Worm (Caenorhabditis elegans) whole organism, mixed stage, embryonic: ENCODE data around the gene F10C1.9.

ENCODE experiments used
- M03D4.4 ChIP-seq: sonication (generic microtip); optimal IDR thresholded peaks from 2 replicates; lab custom pipeline; 2017; ENCODE audit warnings: mild to moderate bottlenecking, missing genetic modification characterization, missing compliant biosample characterization
- blmp-1 ChIP-seq: fragments of 150-350 bp; optimal IDR thresholded peaks from 2 replicates; lab custom pipeline; 2014; ENCODE audit warnings: missing biosample characterization, missing genetic modification characterization
- ceh-39 ChIP-seq: fragments of 150-350 bp; optimal IDR thresholded peaks from 2 replicates; lab custom pipeline; 2014; ENCODE audit warnings: missing biosample characterization, missing genetic modification characterization
- ceh-43 ChIP-seq: fragments of 200-800 bp; sonication (Bioruptor generic); optimal IDR thresholded peaks from 2 replicates; lab custom pipeline; 2018; ENCODE audit warnings: mild to moderate bottlenecking, missing genetic modification characterization, moderate library complexity, missing compliant biosample characterization
- ceh-83 ChIP-seq: fragments of 200-800 bp; sonication (Bioruptor generic); optimal IDR thresholded peaks from 2 replicates; lab custom pipeline; 2018; ENCODE audit warnings: mild to moderate bottlenecking, missing genetic modification characterization, missing compliant biosample characterization
- ces-1 ChIP-seq: fragments of 150-350 bp; optimal IDR thresholded peaks from 2 replicates; lab custom pipeline; 2014; ENCODE audit warnings: missing biosample characterization, missing genetic modification reagents, missing genetic modification characterization
- cnd-1 ChIP-seq: fragments of 200-800 bp; sonication (Bioruptor generic); optimal IDR thresholded peaks from 2 replicates; lab custom pipeline; 2018; ENCODE audit warnings: mild to moderate bottlenecking, missing genetic modification characterization, missing compliant biosample characterization
- drap-1 ChIP-seq: fragments of 200-800 bp; sonication (Bioruptor generic); optimal IDR thresholded peaks from 3 replicates; lab custom pipeline; 2018; ENCODE audit warnings: mild to moderate bottlenecking, missing genetic modification characterization, missing compliant biosample characterization
- elt-1 ChIP-seq: sonication (generic microtip); optimal IDR thresholded peaks from 2 replicates; lab custom pipeline; 2017; ENCODE audit warnings: missing genetic modification characterization, mild to moderate bottlenecking, missing compliant biosample characterization, antibody characterized with exemption, moderate library complexity, borderline replicate concordance; ENCODE audit not compliant: insufficient read depth
- elt-3 ChIP-seq: fragments of 150-350 bp; optimal IDR thresholded peaks from 2 replicates; lab custom pipeline; 2014; ENCODE audit warnings: missing biosample characterization, missing genetic modification characterization
- flh-1 ChIP-seq: fragments of 200-800 bp; sonication (Bioruptor generic); optimal IDR thresholded peaks from 2 replicates; lab custom pipeline; 2018; ENCODE audit warnings: mild to moderate bottlenecking, missing genetic modification characterization, moderate library complexity, missing compliant biosample characterization
- ham-2 ChIP-seq: fragments of 200-800 bp; sonication (Bioruptor generic); optimal IDR thresholded peaks from 2 replicates; lab custom pipeline; 2018; ENCODE audit warnings: mild to moderate bottlenecking, missing genetic modification characterization, missing compliant biosample characterization
- hlh-1 ChIP-seq: fragments of 150-350 bp; optimal IDR thresholded peaks from 2 replicates; lab custom pipeline; 2014; ENCODE audit warnings: missing biosample characterization, missing genetic modification reagents, missing genetic modification characterization
- lin-32 ChIP-seq: fragments of 200-800 bp; sonication (Bioruptor generic); optimal IDR thresholded peaks from 2 replicates; lab custom pipeline; 2018; ENCODE audit warnings: mild to moderate bottlenecking, missing genetic modification characterization, missing compliant biosample characterization
- lsy-2 ChIP-seq: fragments of 150-350 bp; optimal IDR thresholded peaks from 2 replicates; lab custom pipeline; 2014; ENCODE audit warnings: missing biosample characterization, missing genetic modification characterization
- mab-5 ChIP-seq: fragments of 150-350 bp; optimal IDR thresholded peaks from 2 replicates; lab custom pipeline; 2014; ENCODE audit warnings: missing biosample characterization, missing genetic modification characterization
- mep-1 ChIP-seq: fragments of 150-350 bp; optimal IDR thresholded peaks from 2 replicates; lab custom pipeline; 2017; ENCODE audit warnings: missing biosample characterization, missing genetic modification reagents, missing genetic modification characterization, inconsistent platforms
- mls-2 ChIP-seq: sonication (generic microtip); optimal IDR thresholded peaks from 2 replicates; lab custom pipeline; 2016; ENCODE audit warnings: mild to moderate bottlenecking, missing genetic modification characterization, moderate library complexity, missing compliant biosample characterization
- nhr-12 ChIP-seq: fragments of 150-350 bp; optimal IDR thresholded peaks from 2 replicates; lab custom pipeline; 2014; ENCODE audit warnings: missing biosample characterization, missing genetic modification characterization
- nhr-2 ChIP-seq: fragments of 150-350 bp; optimal IDR thresholded peaks from 2 replicates; lab custom pipeline; 2014; ENCODE audit warnings: missing biosample characterization, missing genetic modification characterization
- nhr-237 ChIP-seq: fragments of 150-350 bp; optimal IDR thresholded peaks from 2 replicates; lab custom pipeline; 2014; ENCODE audit warnings: missing biosample characterization, missing genetic modification characterization
- nhr-76 ChIP-seq: sonication (generic microtip); optimal IDR thresholded peaks from 2 replicates; lab custom pipeline; 2017; ENCODE audit warnings: missing biosample characterization, missing genetic modification characterization
- pha-4 ChIP-seq: fragments of 150-350 bp; optimal IDR thresholded peaks from 2 replicates; lab custom pipeline; 2018; ENCODE audit warnings: missing biosample characterization, missing genetic modification reagents, missing genetic modification characterization
- sem-2 ChIP-seq: fragments of 200-800 bp; sonication (Bioruptor generic); optimal IDR thresholded peaks from 2 replicates; lab custom pipeline; 2018; ENCODE audit warnings: mild to moderate bottlenecking, missing genetic modification characterization, missing compliant biosample characterization
- snpc-4 ChIP-seq: fragments of 150-350 bp; optimal IDR thresholded peaks from 2 replicates; lab custom pipeline; 2014; ENCODE audit warnings: missing biosample characterization, missing genetic modification characterization
- sptf-1 ChIP-seq: sonication (generic microtip); optimal IDR thresholded peaks from 2 replicates; lab custom pipeline; 2017; ENCODE audit warnings: mild to moderate bottlenecking, missing genetic modification characterization, moderate library complexity, missing compliant biosample characterization
- unc-120 ChIP-seq: sonication (generic microtip); optimal IDR thresholded peaks from 2 replicates; lab custom pipeline; 2017; ENCODE audit warnings: missing genetic modification characterization, missing compliant biosample characterization; ENCODE audit not compliant: poor library complexity, severe bottlenecking
- unc-39 ChIP-seq: fragments of 150-350 bp; optimal IDR thresholded peaks from 2 replicates; lab custom pipeline; 2014; ENCODE audit warnings: missing biosample characterization, missing genetic modification characterization
- unc-62 ChIP-seq: fragments of 150-350 bp; optimal IDR thresholded peaks from 2 replicates; lab custom pipeline; 2014; ENCODE audit warnings: missing biosample characterization, missing genetic modification reagents, missing genetic modification characterization
- zip-8 ChIP-seq: fragments of 150-350 bp; optimal IDR thresholded peaks from 2 replicates; lab custom pipeline; 2014; ENCODE audit warnings: missing biosample characterization, missing genetic modification characterization
- ztf-11 ChIP-seq: fragments of 150-350 bp; optimal IDR thresholded peaks from 2 replicates; lab custom pipeline; 2014; ENCODE audit warnings: missing biosample characterization, missing genetic modification characterization

The F10C1.9 gene

ce11 chrII:5754168-5754567 is 9.1 kb upstream of the F10C1.9 start, which contains the start of gene F10C1.8:
F10C1.8 (plus strand) TSS chrII:5754468.
- TF ChIP-seq nhr-237 (tag; lab: Kevin White, UChicago) (no peak), nhr-76 (no peak), hlh-1 (tag; lab: Kevin White, UChicago) (no peak), lin-32 (GFP tag; lab: Kevin White, UChicago) (no peak)

ce11 chrII:5751353-5751752 is 6.3 kb upstream of the F10C1.9 start:
- TF ChIP-seq sptf-1 (tag; lab: Kevin White, UChicago) (no peak), flh-1 (no peak), ces-1 (GFP tag; lab: Kevin White, UChicago) (no peak), elt-1 (tag; lab: Kevin White, UChicago) (no peak), ceh-83 (GFP tag; lab: Kevin White, UChicago) (no peak), lsy-2 (no peak), cnd-1 (tag; lab: Kevin White, UChicago) (no peak), pha-4 (tag; lab: Kevin White, UChicago) (no peak), ceh-39 (tag; lab: Kevin White, UChicago) (no peak), mep-1 (tag; lab: Kevin White, UChicago) (no peak), nhr-12 (no peak), unc-120 (tag; lab: Kevin White, UChicago) (no peak), ham-2 (GFP tag; lab: Kevin White, UChicago) (no peak), ceh-43 (GFP tag; lab: Kevin White, UChicago) (no peak)

DNA sequence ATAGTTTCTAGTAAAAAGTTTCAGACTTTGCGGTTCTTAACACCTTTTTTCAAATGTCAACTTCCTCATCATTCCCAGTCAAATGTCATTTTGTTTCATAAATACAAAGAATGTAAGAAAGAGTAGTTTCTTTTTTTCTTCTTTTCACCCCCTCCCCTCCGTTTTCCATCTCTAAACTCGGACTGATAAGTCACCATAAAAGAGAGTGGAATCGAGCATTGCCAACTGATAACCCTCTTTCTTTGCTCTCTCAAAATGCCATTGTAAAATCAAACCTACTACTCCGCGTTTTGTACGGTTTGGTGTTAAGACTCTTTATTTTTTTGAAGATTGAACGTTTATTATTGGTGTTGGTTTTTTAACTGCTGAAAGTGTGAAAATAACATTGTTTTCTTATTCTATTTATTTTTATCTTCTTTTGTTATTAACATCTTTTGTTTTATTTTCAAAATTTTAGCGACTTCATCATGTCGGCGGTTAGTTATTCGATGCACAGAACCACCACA is 4.7 kb upstream of the F10C1.9 start, which contains the start of gene ifb-2:
Gene ifb-2, plus strand, starts transcription at position 456 of the 506 bp plus-strand sequence.
- TF ChIP-seq ceh-39 (tag; lab: Kevin White, UChicago), result no peak
- no peak for TF ChIP-seq unc-39 (tag; lab: Kevin White, UChicago)
- TF ChIP-seq zip-8 (tag; lab: Kevin White, UChicago), result no peak
- TF ChIP-seq sem-2 (GFP tag; lab: Kevin White, UChicago), result no peak
- TF ChIP-seq ham-2 (GFP tag; lab: Kevin White, UChicago), result no peak
- no peak for TF ChIP-seq drap-1 (GFP tag; lab: Kevin White, UChicago)
- no peak for TF ChIP-seq blmp-1 (tag; lab: Kevin White, UChicago)

ce11 chrII:5748395-5748794 is 3.3 kb upstream of the F10C1.9 start:
- TF ChIP-seq unc-62 (GFP tag; lab: Kevin White, UChicago), result no peak
- no peak for TF ChIP-seq ham-2 (GFP tag; lab: Kevin White, UChicago)
- TF ChIP-seq nhr-76, result no peak
- no peak for TF ChIP-seq nhr-2 (tag; lab: Kevin White, UChicago)
- TF ChIP-seq M03D4.4 (tag; lab: Kevin White, UChicago), result no peak
- TF ChIP-seq snpc-4 (tag; lab: Kevin White, UChicago), result no peak
- TF ChIP-seq ces-1 (GFP tag; lab: Kevin White, UChicago), result no peak
- no peak for TF ChIP-seq lin-32 (GFP tag; lab: Kevin White, UChicago)
- TF ChIP-seq blmp-1 (tag; lab: Kevin White, UChicago), result no peak
- no peak for TF ChIP-seq unc-39 (tag; lab: Kevin White, UChicago)
- no peak for TF ChIP-seq sem-2 (GFP tag; lab: Kevin White, UChicago)
- TF ChIP-seq ztf-11 (tag; lab: Kevin White, UChicago), result no peak
- TF ChIP-seq hlh-1 (tag; lab: Kevin White, UChicago), result no peak

ce11 chrII:5747312-5747711 is 2.2 kb upstream of the F10C1.9 start:
- TF ChIP-seq lsy-2 (no peak), flh-1 (no peak), elt-3 (tag; lab: Kevin White, UChicago) (no peak), blmp-1 (tag; lab: Kevin White, UChicago) (no peak), lin-32 (GFP tag; lab: Kevin White, UChicago) (no peak), mep-1 (tag; lab: Kevin White, UChicago) (no peak), cnd-1 (tag; lab: Kevin White, UChicago) (no peak), ceh-39 (tag; lab: Kevin White, UChicago) (no peak), ces-1 (GFP tag; lab: Kevin White, UChicago) (no peak), mls-2 (tag; lab: Kevin White, UChicago) (no peak), snpc-4 (tag; lab: Kevin White, UChicago) (no peak), mab-5 (no peak), zip-8 (tag; lab: Kevin White, UChicago) (no peak)
